Worm (Caenorhabditis elegans): Measurements from ENCODE around the gene exo-1.

The exo-1 gene

ce11 chrIII:13411202-13411601, 12.1 kb upstream of the exo-1 start (continued):
- TF ChIP-seq mes-4 (tag; optimal IDR thresholded peaks at IDR 0.05) (peak; percentile 61), attf-3 (GFP tag; conservative IDR thresholded peaks at IDR 0.05) (no peak), madf-10 (tag; optimal IDR thresholded peaks at IDR 0.05) (peak; percentile 9), athp-1 (tag; optimal IDR thresholded peaks at IDR 0.05) (peak; percentile 57), fkh-3 (tag; optimal IDR thresholded peaks at IDR 0.05) (peak; percentile 60), ets-4 (GFP tag; optimal IDR thresholded peaks at IDR 0.05) (no peak), nhr-179 (tag; optimal IDR thresholded peaks at IDR 0.05) (no peak), nhr-90 (tag; optimal IDR thresholded peaks at IDR 0.05) (peak; percentile 57), let-526 (GFP tag; IDR thresholded peaks at IDR 0.05) (no peak), ccch-3 (GFP tag; optimal IDR thresholded peaks at IDR 0.05) (no peak), hmg-1.2 (GFP tag; IDR thresholded peaks at IDR 0.05) (peak; percentile 42; the same call in 1 of the 2 replicates), F55B11.4 (tag; optimal IDR thresholded peaks at IDR 0.05; ENCODE audit: borderline replicate concordance, insufficient read depth) (no peak), rec-8 (tag; optimal IDR thresholded peaks at IDR 0.05) (peak; percentile 31 to 43), C17E4.6 (GFP tag; IDR thresholded peaks at IDR 0.05) (no peak), chd-7 (tag; optimal IDR thresholded peaks at IDR 0.05) (no peak), lin-54 (GFP tag; optimal IDR thresholded peaks at IDR 0.05) (peak; percentile 22), ztf-25 (GFP tag; IDR thresholded peaks at IDR 0.05) (no peak), B0019.2 (GFP tag; conservative IDR thresholded peaks at IDR 0.05) (no peak), rcor-1 (GFP tag; IDR thresholded peaks at IDR 0.05) (no peak), ztf-18 (tag; optimal IDR thresholded peaks at IDR 0.05) (peak; percentile 51), ceh-79 (tag; optimal IDR thresholded peaks at IDR 0.05) (no peak), egl-18 (GFP tag; IDR thresholded peaks at IDR 0.05) (no peak), D2030.7 (GFP tag; IDR thresholded peaks at IDR 0.05) (peak; percentile 64), him-1 (tag; optimal IDR thresholded peaks at IDR 0.05) (peak; percentile 80), ekl-4 (GFP tag; IDR thresholded peaks at IDR 0.05) (no peak), mel-28 (tag; optimal IDR thresholded peaks at IDR 0.05; ENCODE audit: borderline replicate concordance) (no peak), aptf-2 (GFP tag; conservative IDR thresholded peaks at IDR 0.05) (no peak), F49E8.2 (tag; optimal IDR thresholded peaks at IDR 0.05; ENCODE audit: insufficient read depth) (peak; percentile 40), sdz-38 (tag; optimal IDR thresholded peaks at IDR 0.05) (no peak), ZK185.1 (tag; optimal IDR thresholded peaks at IDR 0.05; ENCODE audit: poor library complexity, severe bottlenecking) (peak; percentile 62), ztf-26 (tag; optimal IDR thresholded peaks at IDR 0.05) (no peak), dox-1 (GFP tag; IDR thresholded peaks at IDR 0.05) (peak; percentile 64), F23B12.7 (tag; optimal IDR thresholded peaks at IDR 0.05; ENCODE audit: insufficient read depth) (peak; percentile 22), F10E7.11 (tag; optimal IDR thresholded peaks at IDR 0.05) (no peak), hrde-1 (tag; optimal IDR thresholded peaks at IDR 0.05; ENCODE audit: borderline replicate concordance) (no peak), C06A6.2 (GFP tag; conservative IDR thresholded peaks at IDR 0.05) (no peak), ztf-22 (GFP tag; optimal IDR thresholded peaks at IDR 0.05) (no peak), Y79H2A.3 (GFP tag; conservative IDR thresholded peaks at IDR 0.05) (no peak), snpc-4 (GFP tag; optimal IDR thresholded peaks at IDR 0.05) (peak; percentile 40), snpc-4 (tag; optimal IDR thresholded peaks at IDR 0.05) (no peak), rpc-1 (optimal IDR thresholded peaks at IDR 0.05) (peak; percentile 72), rpc-1 (tag; optimal IDR thresholded peaks at IDR 0.05) (peak; percentile 89), let-607 (tag; optimal IDR thresholded peaks at IDR 0.05) (no peak), efl-1 (GFP tag; optimal IDR thresholded peaks at IDR 0.05) (no peak), pbrm-1 (GFP tag; IDR thresholded peaks at IDR 0.05) (no peak), ceh-40 (GFP tag; IDR thresholded peaks at IDR 0.05) (no peak), Y53F4B.3 (GFP tag; IDR thresholded peaks at IDR 0.05) (no peak), zfh-2 (GFP tag; conservative IDR thresholded peaks at IDR 0.05) (no peak), egl-44 (GFP tag; IDR thresholded peaks at IDR 0.05) (0 out of 2 replicates have a peak, but pooled peaks have one; percentile 50)

Measured in whole organism, young adult.